Worm (Caenorhabditis elegans) whole organism, midembryonic: ENCODE data around the gene T05A7.11.

ENCODE experiments used
- cog-1 ChIP-seq: sonication (generic microtip); optimal IDR thresholded peaks from 2 replicates; lab custom pipeline; 2016; ENCODE audit warnings: missing genetic modification characterization, missing compliant biosample characterization
- flt-1 ChIP-seq: fragments of 200-800 bp; sonication (Bioruptor generic); IDR thresholded peaks from 2 replicates; pipeline ENCODE4 v1.3.6; 2022; ENCODE audit warnings: missing genetic modification characterization, missing compliant biosample characterization
- klf-2 ChIP-seq: fragments of 200-800 bp; sonication (Bioruptor generic); conservative IDR thresholded peaks from 2 replicates; pipeline ENCODE4 v1.3.6; 2022; ENCODE audit warnings: missing genetic modification reagents, missing genetic modification characterization, missing compliant biosample characterization
- ref-1 ChIP-seq: fragments of 200-800 bp; sonication (Bioruptor generic); conservative IDR thresholded peaks from 2 replicates; pipeline ENCODE4 v1.3.6; 2022; ENCODE audit warnings: missing genetic modification reagents, missing genetic modification characterization, missing compliant biosample characterization
- ztf-23 ChIP-seq: fragments of 200-800 bp; sonication (Bioruptor generic); IDR thresholded peaks from 2 replicates; pipeline ENCODE4 v1.3.6; 2022; ENCODE audit warnings: missing genetic modification reagents, missing genetic modification characterization, missing compliant biosample characterization
- ztf-29 ChIP-seq: fragments of 200-800 bp; sonication (Bioruptor generic); IDR thresholded peaks from 2 replicates; pipeline ENCODE4 v1.3.6; 2022; ENCODE audit warnings: missing genetic modification reagents, missing genetic modification characterization, missing compliant biosample characterization

- no peak for TF ChIP-seq ref-1 (GFP tag; lab: Robert Waterston, UW)
- TF ChIP-seq klf-2 = no peak
- no peak for TF ChIP-seq cog-1
- TF ChIP-seq flt-1 (GFP tag; lab: Robert Waterston, UW) = no peak
- no peak for TF ChIP-seq ztf-29 (GFP tag; lab: Robert Waterston, UW)
- TF ChIP-seq ztf-23 (GFP tag; lab: Robert Waterston, UW) = no peak
These were observed 2.3 kb upstream of the T05A7.11 start, which contains the start of gene fut-5 for ce11 chrII:4667572-4667971.
